Fruit fly (Drosophila melanogaster): ENCODE data around the gene Sry-delta.

Sry-delta gene

dm6 chr3R:30043139-30043744 is at the start of gene Sry-delta (continued):
- TF ChIP-seq CG12104 (GFP tag; optimal IDR thresholded peaks at IDR 0.05), result peak; percentile 54
- TF ChIP-seq CG7357 (GFP tag; IDR thresholded peaks at IDR 0.05), result peak; percentile 50; the same call in 1 of the 3 replicates
- peak; percentile 99 for TF ChIP-seq CG1603 (tag; optimal IDR thresholded peaks at IDR 0.05)
- TF ChIP-seq Myb (GFP tag; optimal IDR thresholded peaks at IDR 0.05), result peak; percentile 70
- TF ChIP-seq CG11085 (GFP tag; IDR thresholded peaks at IDR 0.05), result peak; percentile 84
- TF ChIP-seq Optix (GFP tag; IDR thresholded peaks at IDR 0.05), result peak; percentile 68
- TF ChIP-seq CG32767 (GFP tag; IDR thresholded peaks at IDR 0.05), result peak; percentile 71
- TF ChIP-seq mam (GFP tag; optimal IDR thresholded peaks at IDR 0.05), result peak; percentile 94
- TF ChIP-seq bowl (GFP tag; IDR thresholded peaks at IDR 0.05), result 0 out of 2 replicates have a peak, but pooled peaks have one; percentile 25
- no peak for TF ChIP-seq Jarid2 (GFP tag; optimal IDR thresholded peaks at IDR 0.05)
- TF ChIP-seq fd96Cb (tag; optimal IDR thresholded peaks at IDR 0.05), result peak; percentile 46
- TF ChIP-seq odd (GFP tag; optimal IDR thresholded peaks at IDR 0.05), result no peak
- peak; percentile 67 for TF ChIP-seq E2f1 (GFP tag; IDR thresholded peaks at IDR 0.05)
- TF ChIP-seq chif (GFP tag; optimal IDR thresholded peaks at IDR 0.05), result peak; percentile 78 to 80
- TF ChIP-seq CG34224 (GFP tag; IDR thresholded peaks at IDR 0.05; ENCODE audit: partially characterized antibody), result peak; percentile 76
- peak; percentile 63 for TF ChIP-seq HLH3B (GFP tag; IDR thresholded peaks at IDR 0.05)
- peak; percentile 19 for TF ChIP-seq BtbVII (GFP tag; optimal IDR thresholded peaks at IDR 0.05)
- peak; percentile 76 for TF ChIP-seq CG6791 (GFP tag; IDR thresholded peaks at IDR 0.05; ENCODE audit: partially characterized antibody)
- peak; percentile 56 for TF ChIP-seq CG2129 (GFP tag; IDR thresholded peaks at IDR 0.05; ENCODE audit: partially characterized antibody)
- TF ChIP-seq CG2202 (tag; optimal IDR thresholded peaks at IDR 0.05), result peak; percentile 48
- TF ChIP-seq jumu (GFP tag; optimal IDR thresholded peaks at IDR 0.05), result peak; percentile 86
- peak; percentile 90 for TF ChIP-seq HLH54F (GFP tag; optimal IDR thresholded peaks at IDR 0.05)
- TF ChIP-seq ind (GFP tag; optimal IDR thresholded peaks at IDR 0.05), result peak; percentile 88
- no peak for TF ChIP-seq ewg (GFP tag; optimal IDR thresholded peaks at IDR 0.05)
- TF ChIP-seq kah (GFP tag; optimal IDR thresholded peaks at IDR 0.05), result peak; percentile 21
- TF ChIP-seq Six4 (GFP tag; optimal IDR thresholded peaks at IDR 0.05), result peak; percentile 64
- peak; percentile 74 for TF ChIP-seq Bteb2 (GFP tag; optimal IDR thresholded peaks at IDR 0.05)
- no peak for TF ChIP-seq toy (GFP tag; IDR thresholded peaks at IDR 0.05)
- TF ChIP-seq CG7271 (tag; optimal IDR thresholded peaks at IDR 0.05), result peak; percentile 3
- TF ChIP-seq salm (tag; optimal IDR thresholded peaks at IDR 0.05), result peak; percentile 44
- peak; percentile 61; the same call in 1 of the 3 replicates for TF ChIP-seq H15 (GFP tag; IDR thresholded peaks at IDR 0.05)
- TF ChIP-seq sob (GFP tag; IDR thresholded peaks at IDR 0.05), result peak; percentile 90
- TF ChIP-seq CG18262 (tag; optimal IDR thresholded peaks at IDR 0.05), result peak; percentile 63
- peak; percentile 53 for TF ChIP-seq CG18476 (GFP tag; optimal IDR thresholded peaks at IDR 0.05)
- TF ChIP-seq CG15514 (GFP tag; optimal IDR thresholded peaks at IDR 0.05), result peak; percentile 91
- TF ChIP-seq CG10147 (GFP tag; optimal IDR thresholded peaks at IDR 0.05), result peak; percentile 67
- TF ChIP-seq CG13775 (GFP tag; optimal IDR thresholded peaks at IDR 0.05), result peak; percentile 74
- TF ChIP-seq HmgD (GFP tag; optimal IDR thresholded peaks at IDR 0.05), result peak; percentile 96
- peak; percentile 42 for TF ChIP-seq Fer2 (tag; optimal IDR thresholded peaks at IDR 0.05)

DNA sequence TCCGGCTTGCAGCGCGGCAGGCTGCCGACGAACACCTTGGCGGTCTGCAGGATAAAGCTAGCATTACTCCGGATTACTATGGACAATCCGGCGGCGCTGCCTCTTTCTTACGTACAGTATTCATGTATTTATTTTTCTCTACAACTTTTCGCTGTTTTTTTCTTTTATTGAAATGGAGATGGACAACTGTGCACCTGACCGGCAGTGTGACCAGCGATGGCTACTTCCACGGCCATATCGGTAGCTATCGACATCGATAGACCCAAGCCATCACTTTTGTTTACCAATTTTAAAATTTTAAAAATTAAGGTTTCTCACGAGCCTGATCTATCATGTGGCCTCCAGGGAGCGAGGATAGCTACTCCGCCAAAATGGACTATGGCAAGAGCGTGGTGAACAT is 48.1 kb upstream of the Sry-delta start, which contains the start of the genes CG7903 and Sas-6:
Gene CG7903 (minus strand): TSS at position 197 of the 400 bp plus-strand sequence.
Gene Sas-6 (plus strand): TSS at position 323 of the 400 bp plus-strand sequence.
- peak; percentile 42 for TF ChIP-seq YL-1 (GFP tag; optimal IDR thresholded peaks at IDR 0.05)
- TF ChIP-seq CG1024 (GFP tag; IDR thresholded peaks at IDR 0.05), result no peak
- peak; percentile 4 for TF ChIP-seq CG8924 (tag; optimal IDR thresholded peaks at IDR 0.05)
- TF ChIP-seq MTF-1 (GFP tag; optimal IDR thresholded peaks at IDR 0.05; ENCODE audit: borderline replicate concordance), result no peak
- peak; percentile 69 for TF ChIP-seq CG16813 (GFP tag; IDR thresholded peaks at IDR 0.05; ENCODE audit: partially characterized antibody)
- no peak for TF ChIP-seq Vsx1 (GFP tag; optimal IDR thresholded peaks at IDR 0.05)
- peak; percentile 60 for TF ChIP-seq sna (GFP tag; IDR thresholded peaks at IDR 0.05; ENCODE audit: partially characterized antibody)
- TF ChIP-seq CG13287 (GFP tag; IDR thresholded peaks at IDR 0.05; ENCODE audit: partially characterized antibody), result peak; percentile 82
- TF ChIP-seq HLH4C (GFP tag; IDR thresholded peaks at IDR 0.05; ENCODE audit: partially characterized antibody), result peak; percentile 72
- TF ChIP-seq CG9437 (GFP tag; optimal IDR thresholded peaks at IDR 0.05), result no peak
- no peak for TF ChIP-seq HLH3B (GFP tag; IDR thresholded peaks at IDR 0.05)
- TF ChIP-seq nerfin-2 (GFP tag; IDR thresholded peaks at IDR 0.05; ENCODE audit: partially characterized antibody), result peak; percentile 56; the same call in 1 of the 2 replicates
- peak; percentile 70; the same call in 1 of the 3 replicates for TF ChIP-seq hb (GFP tag; IDR thresholded peaks at IDR 0.05; ENCODE audit: partially characterized antibody)
